Worm (Caenorhabditis elegans) whole organism, L1 larva: ENCODE measurements around the gene odr-1.

Source experiments
- ama-1 ChIP-seq: fragments of 150-350 bp; optimal IDR thresholded peaks from 2 replicates; lab custom pipeline; 2014
- blmp-1 ChIP-seq: fragments of 150-350 bp; optimal IDR thresholded peaks from 2 replicates; lab custom pipeline; 2014; ENCODE audit warnings: missing biosample characterization, missing genetic modification characterization
- dpl-1 ChIP-seq, 3 experiments: fragments of 150-350 bp in 2 of 3; sonication (generic microtip) in 1 of 3; optimal IDR thresholded peaks; 2 replicates each; lab custom pipeline; 2014 to 2017; ENCODE audit warnings: missing biosample characterization in 3 of 3, missing genetic modification characterization in 3 of 3, missing genetic modification reagents in 3 of 3
- elt-3 ChIP-seq, 6 experiments: fragments of 150-350 bp in 1 of 6; sonication (generic microtip); optimal IDR thresholded peaks; 2 replicates each; lab custom pipeline; 2017 to 2018; ENCODE audit warnings: missing biosample characterization in 6 of 6, missing genetic modification characterization in 6 of 6, inconsistent platforms in 1 of 6
- fkh-10 ChIP-seq: sonication (generic microtip); optimal IDR thresholded peaks from 2 replicates; lab custom pipeline; 2017; ENCODE audit warnings: missing biosample characterization, missing genetic modification reagents, missing genetic modification characterization
- mep-1 ChIP-seq: fragments of 150-350 bp; optimal IDR thresholded peaks from 2 replicates; lab custom pipeline; 2014; ENCODE audit warnings: missing biosample characterization, missing genetic modification characterization
- nhr-76 ChIP-seq: sonication (generic microtip); optimal IDR thresholded peaks from 2 replicates; lab custom pipeline; 2017; ENCODE audit warnings: missing biosample characterization, missing genetic modification characterization
- tlp-1 ChIP-seq: fragments of 150-350 bp; optimal IDR thresholded peaks from 2 replicates; lab custom pipeline; 2014; ENCODE audit warnings: missing biosample characterization, missing genetic modification characterization
- zip-4 ChIP-seq: fragments of 200-800 bp; sonication (Bioruptor generic); optimal IDR thresholded peaks from 2 replicates; lab custom pipeline; 2018; ENCODE audit warnings: mild to moderate bottlenecking, missing genetic modification characterization, moderate library complexity, missing compliant biosample characterization
- ztf-11 ChIP-seq, 2 experiments: sonication (generic microtip); optimal IDR thresholded peaks; 2 replicates each; lab custom pipeline; 2016 to 2017; ENCODE audit warnings: missing genetic modification characterization in 2 of 2, missing biosample characterization in 1 of 2, missing compliant biosample characterization in 1 of 2

ce11 chrX:13592367-13592766 lies 41.6 kb upstream of the odr-1 start, which contains the start of gene F54B11.4:
- TF ChIP-seq ztf-11 (tag; optimal IDR thresholded peaks at IDR 0.05; lab: Kevin White, UChicago), result no peak
- no peak for TF ChIP-seq zip-4 (GFP tag; lab: Kevin White, UChicago)
- TF ChIP-seq ama-1, result no peak
- no peak for TF ChIP-seq mep-1
- no peak for TF ChIP-seq nhr-76
- TF ChIP-seq fkh-10 (GFP tag; lab: Kevin White, UChicago), result no peak
- TF ChIP-seq tlp-1 (tag; lab: Kevin White, UChicago), result no peak
- no peak for TF ChIP-seq elt-3 (tag; optimal IDR thresholded peaks at IDR 0.05; lab: Kevin White, UChicago)
- TF ChIP-seq dpl-1 (GFP tag; optimal IDR thresholded peaks at IDR 0.05; lab: Kevin White, UChicago), result no peak
- no peak for TF ChIP-seq blmp-1 (tag; lab: Kevin White, UChicago)
